Worm (Caenorhabditis elegans): Measurements from ENCODE around the gene K07F5.7.

Gene K07F5.7

ce11 chrIV:9875646-9876045, 27.7 kb upstream of the K07F5.7 start:
- TF ChIP-seq ama-1 (optimal IDR thresholded peaks at IDR 0.05), result no peak
- no peak for TF ChIP-seq scrt-1 (GFP tag; IDR thresholded peaks at IDR 0.05)
- no peak for TF ChIP-seq tbx-11 (GFP tag; IDR thresholded peaks at IDR 0.05)
- TF ChIP-seq pes-1 (GFP tag; IDR thresholded peaks at IDR 0.05), result no peak

- TF ChIP-seq sea-1 (GFP tag; conservative IDR thresholded peaks at IDR 0.05) (no peak), scrt-1 (GFP tag; IDR thresholded peaks at IDR 0.05) (no peak), flt-1 (GFP tag; IDR thresholded peaks at IDR 0.05) (no peak), tbx-37 (GFP tag; conservative IDR thresholded peaks at IDR 0.05) (no peak), hnd-1 (tag; optimal IDR thresholded peaks at IDR 0.05) (no peak), ceh-36 (tag; optimal IDR thresholded peaks at IDR 0.05) (no peak), tbx-11 (GFP tag; IDR thresholded peaks at IDR 0.05) (no peak), ceh-13 (GFP tag; optimal IDR thresholded peaks at IDR 0.05) (no peak), B0310.2 (tag; optimal IDR thresholded peaks at IDR 0.05) (no peak), hmbx-1 (tag; optimal IDR thresholded peaks at IDR 0.05) (no peak), pes-1 (GFP tag; IDR thresholded peaks at IDR 0.05) (no peak), ama-1 (optimal IDR thresholded peaks at IDR 0.05) (no peak), ets-7 (tag; optimal IDR thresholded peaks at IDR 0.05) (no peak), tra-4 (tag; optimal IDR thresholded peaks at IDR 0.05) (no peak), F13C5.2 (tag; optimal IDR thresholded peaks at IDR 0.05) (no peak), hmg-4 (GFP tag; optimal IDR thresholded peaks at IDR 0.05) (no peak), aly-1 (tag; optimal IDR thresholded peaks at IDR 0.05) (no peak)
Observed at ce11 chrIV:9873837-9874236, 25.9 kb upstream of the K07F5.7 start.

ce11 chrIV:9872786-9873185, 24.8 kb upstream of the K07F5.7 start:
- TF ChIP-seq aly-1 (tag; optimal IDR thresholded peaks at IDR 0.05) (no peak), sea-1 (GFP tag; conservative IDR thresholded peaks at IDR 0.05) (no peak), F13C5.2 (tag; optimal IDR thresholded peaks at IDR 0.05) (no peak)

- TF ChIP-seq tbx-11 (GFP tag; IDR thresholded peaks at IDR 0.05) (no peak), aly-1 (tag; optimal IDR thresholded peaks at IDR 0.05) (no peak), hmg-4 (GFP tag; optimal IDR thresholded peaks at IDR 0.05) (no peak), F13C5.2 (tag; optimal IDR thresholded peaks at IDR 0.05) (no peak), B0310.2 (tag; optimal IDR thresholded peaks at IDR 0.05) (no peak), ceh-36 (tag; optimal IDR thresholded peaks at IDR 0.05) (no peak), tra-4 (tag; optimal IDR thresholded peaks at IDR 0.05) (no peak), hnd-1 (tag; optimal IDR thresholded peaks at IDR 0.05) (no peak), ets-7 (tag; optimal IDR thresholded peaks at IDR 0.05) (no peak), pes-1 (GFP tag; IDR thresholded peaks at IDR 0.05) (no peak), ama-1 (optimal IDR thresholded peaks at IDR 0.05) (no peak), tbx-37 (GFP tag; conservative IDR thresholded peaks at IDR 0.05) (no peak), sea-1 (GFP tag; conservative IDR thresholded peaks at IDR 0.05) (no peak), flt-1 (GFP tag; IDR thresholded peaks at IDR 0.05) (no peak), hmbx-1 (tag; optimal IDR thresholded peaks at IDR 0.05) (no peak), scrt-1 (GFP tag; IDR thresholded peaks at IDR 0.05) (no peak), ceh-13 (GFP tag; optimal IDR thresholded peaks at IDR 0.05) (no peak)
Observed at ce11 chrIV:9872210-9872609, 24.2 kb upstream of the K07F5.7 start.

- TF ChIP-seq B0310.2 (tag; optimal IDR thresholded peaks at IDR 0.05) (no peak), aly-1 (tag; optimal IDR thresholded peaks at IDR 0.05) (no peak), ama-1 (optimal IDR thresholded peaks at IDR 0.05) (no peak), ets-7 (tag; optimal IDR thresholded peaks at IDR 0.05) (no peak), hmbx-1 (tag; optimal IDR thresholded peaks at IDR 0.05) (no peak), hmg-4 (GFP tag; optimal IDR thresholded peaks at IDR 0.05) (no peak), tbx-11 (GFP tag; IDR thresholded peaks at IDR 0.05) (no peak), ceh-13 (GFP tag; optimal IDR thresholded peaks at IDR 0.05) (no peak), sea-1 (GFP tag; conservative IDR thresholded peaks at IDR 0.05) (no peak), tra-4 (tag; optimal IDR thresholded peaks at IDR 0.05) (no peak), ceh-36 (tag; optimal IDR thresholded peaks at IDR 0.05) (no peak), hnd-1 (tag; optimal IDR thresholded peaks at IDR 0.05) (no peak), tbx-37 (GFP tag; conservative IDR thresholded peaks at IDR 0.05) (no peak), flt-1 (GFP tag; IDR thresholded peaks at IDR 0.05) (no peak)
Observed at ce11 chrIV:9869344-9869743, 21.4 kb upstream of the K07F5.7 start.

- no peak for TF ChIP-seq pes-1 (GFP tag; IDR thresholded peaks at IDR 0.05)
- no peak for TF ChIP-seq sea-1 (GFP tag; conservative IDR thresholded peaks at IDR 0.05)
- no peak for TF ChIP-seq aly-1 (tag; optimal IDR thresholded peaks at IDR 0.05)
- no peak for TF ChIP-seq tra-4 (tag; optimal IDR thresholded peaks at IDR 0.05)
- TF ChIP-seq ceh-13 (GFP tag; optimal IDR thresholded peaks at IDR 0.05), result no peak
- TF ChIP-seq ceh-36 (tag; optimal IDR thresholded peaks at IDR 0.05), result no peak
- TF ChIP-seq B0310.2 (tag; optimal IDR thresholded peaks at IDR 0.05), result no peak
- TF ChIP-seq ama-1 (optimal IDR thresholded peaks at IDR 0.05), result no peak
- no peak for TF ChIP-seq scrt-1 (GFP tag; IDR thresholded peaks at IDR 0.05)
- TF ChIP-seq tbx-37 (GFP tag; conservative IDR thresholded peaks at IDR 0.05), result no peak
- no peak for TF ChIP-seq hmg-4 (GFP tag; optimal IDR thresholded peaks at IDR 0.05)
- no peak for TF ChIP-seq hnd-1 (tag; optimal IDR thresholded peaks at IDR 0.05)
Observed at ce11 chrIV:9867915-9868314, 19.9 kb upstream of the K07F5.7 start.

DNA sequence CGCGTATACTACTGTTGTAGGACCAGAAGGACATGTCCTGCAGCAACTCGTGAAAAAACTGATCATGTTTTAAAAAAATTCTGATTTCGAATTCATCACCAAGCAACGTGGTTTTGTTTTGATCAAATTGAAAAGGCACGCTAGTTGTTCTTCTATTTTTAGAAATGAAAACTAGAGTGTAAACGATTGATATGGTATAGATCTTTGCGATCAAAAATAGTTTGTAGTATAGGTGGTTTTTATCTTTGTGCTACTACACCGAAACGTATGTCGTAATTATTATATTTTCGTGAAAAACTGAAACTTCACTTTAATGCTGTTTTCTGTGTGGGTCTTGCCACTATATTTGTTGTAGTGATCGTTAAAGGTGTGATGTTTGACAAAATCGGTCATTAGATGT, 18.9 kb upstream of the K07F5.7 start:
- no peak for TF ChIP-seq sea-1 (GFP tag; conservative IDR thresholded peaks at IDR 0.05)
- TF ChIP-seq pes-1 (GFP tag; IDR thresholded peaks at IDR 0.05), result no peak
- no peak for TF ChIP-seq aly-1 (tag; optimal IDR thresholded peaks at IDR 0.05)
- no peak for TF ChIP-seq ceh-36 (tag; optimal IDR thresholded peaks at IDR 0.05)
- TF ChIP-seq ama-1 (optimal IDR thresholded peaks at IDR 0.05), result no peak
- TF ChIP-seq hnd-1 (tag; optimal IDR thresholded peaks at IDR 0.05), result no peak

DNA sequence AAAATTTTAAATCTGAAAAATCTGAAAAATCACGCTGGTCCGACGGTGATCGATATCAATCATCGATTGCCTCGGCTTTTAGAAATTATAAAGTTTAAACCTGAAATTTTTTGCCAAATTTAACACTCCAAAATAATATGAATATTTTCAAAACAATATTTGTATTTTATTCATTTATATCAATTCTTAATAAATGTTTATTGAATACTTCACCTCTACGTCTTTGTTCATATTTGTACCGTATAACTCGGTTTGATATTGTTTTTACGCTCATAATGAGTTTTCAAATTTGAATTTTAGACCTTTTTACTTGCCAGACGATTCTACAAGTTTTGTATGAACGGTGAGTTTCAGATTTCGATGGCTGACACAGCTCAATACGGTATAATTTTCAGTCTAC, 16.8 kb upstream of the K07F5.7 start, which contains the start of the genes K07F5.15 and K07F5.22:
Gene K07F5.15, plus strand, starts transcription at position 301 of the 400 bp plus-strand sequence.
Gene K07F5.22, plus strand, starts transcription at position 301 of the 400 bp plus-strand sequence.
- TF ChIP-seq ama-1 (optimal IDR thresholded peaks at IDR 0.05) (no peak), ceh-13 (GFP tag; optimal IDR thresholded peaks at IDR 0.05) (no peak), ceh-36 (tag; optimal IDR thresholded peaks at IDR 0.05) (no peak), sea-1 (GFP tag; conservative IDR thresholded peaks at IDR 0.05) (no peak), tra-4 (tag; optimal IDR thresholded peaks at IDR 0.05) (no peak), B0310.2 (tag; optimal IDR thresholded peaks at IDR 0.05) (no peak), hmbx-1 (tag; optimal IDR thresholded peaks at IDR 0.05) (no peak), tbx-11 (GFP tag; IDR thresholded peaks at IDR 0.05) (no peak), scrt-1 (GFP tag; IDR thresholded peaks at IDR 0.05) (no peak), ets-7 (tag; optimal IDR thresholded peaks at IDR 0.05) (no peak), tbx-37 (GFP tag; conservative IDR thresholded peaks at IDR 0.05) (no peak), flt-1 (GFP tag; IDR thresholded peaks at IDR 0.05) (no peak), hnd-1 (tag; optimal IDR thresholded peaks at IDR 0.05) (no peak), hmg-4 (GFP tag; optimal IDR thresholded peaks at IDR 0.05) (no peak), F13C5.2 (tag; optimal IDR thresholded peaks at IDR 0.05) (no peak), aly-1 (tag; optimal IDR thresholded peaks at IDR 0.05) (no peak), pes-1 (GFP tag; IDR thresholded peaks at IDR 0.05) (no peak)

All from whole organism, early embryonic.